Fruit fly (Drosophila melanogaster): ENCODE data around the gene CG43376.

CG43376 gene

DNA sequence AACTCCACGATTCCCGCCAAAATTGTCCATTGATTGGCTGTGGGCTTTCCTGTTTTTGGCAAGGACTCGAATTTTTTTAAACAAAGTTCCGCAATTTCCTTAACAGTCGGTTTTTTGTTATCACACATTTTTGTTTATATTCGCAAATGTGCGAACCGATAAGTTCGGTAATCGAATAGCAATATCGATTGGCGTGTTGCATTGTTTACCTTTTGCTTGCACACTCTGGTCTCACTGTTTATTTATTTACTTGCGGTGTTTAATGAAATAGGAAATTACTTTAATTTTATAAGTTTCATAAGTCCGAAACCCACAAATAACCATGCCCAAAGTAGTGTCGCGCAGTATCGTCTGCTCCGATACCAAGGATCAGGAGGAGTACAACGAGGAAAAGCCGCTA is 37.5 kb downstream of the CG43376 start, which contains the start of the genes Adat1 and CG16865 (continued):
- TF ChIP-seq CG12071 (GFP tag; optimal IDR thresholded peaks at IDR 0.05) = no peak
- no peak for TF ChIP-seq CrebB (tag; optimal IDR thresholded peaks at IDR 0.05)
- TF ChIP-seq lab (GFP tag; optimal IDR thresholded peaks at IDR 0.05) = no peak
- no peak for TF ChIP-seq D19B (GFP tag; optimal IDR thresholded peaks at IDR 0.05)
- TF ChIP-seq Med (GFP tag) = peak; percentile 67
- TF ChIP-seq Dp (GFP tag; optimal IDR thresholded peaks at IDR 0.05) = peak; percentile 32
- TF ChIP-seq unpg (GFP tag; optimal IDR thresholded peaks at IDR 0.05) = no peak
- peak; percentile 54; the same call in 2 of the 3 replicates for TF ChIP-seq CG16813 (GFP tag; IDR thresholded peaks at IDR 0.05; ENCODE audit: partially characterized antibody)
- 0 out of 3 replicates have a peak, but pooled peaks have one; percentile 10 for TF ChIP-seq vnd (GFP tag; IDR thresholded peaks at IDR 0.05; ENCODE audit: partially characterized antibody)
- TF ChIP-seq schlank (tag; optimal IDR thresholded peaks at IDR 0.05) = no peak
- TF ChIP-seq chinmo (GFP tag; IDR thresholded peaks at IDR 0.05; ENCODE audit: partially characterized antibody) = 0 out of 4 replicates have a peak, but pooled peaks have one; percentile 66
- TF ChIP-seq CG4617 (GFP tag; optimal IDR thresholded peaks at IDR 0.05; ENCODE audit: borderline replicate concordance) = peak; percentile 74
- no peak for TF ChIP-seq CG18619 (GFP tag; optimal IDR thresholded peaks at IDR 0.05)
- TF ChIP-seq ems (GFP tag; optimal IDR thresholded peaks at IDR 0.05) = no peak
- no peak for TF ChIP-seq CG10209 (GFP tag; optimal IDR thresholded peaks at IDR 0.05)
- no peak for TF ChIP-seq CG8359 (GFP tag; optimal IDR thresholded peaks at IDR 0.05; ENCODE audit: borderline replicate concordance)
- peak; percentile 59 for TF ChIP-seq CG2116 (GFP tag; optimal IDR thresholded peaks at IDR 0.05)
- no peak for TF ChIP-seq CG11696 (GFP tag; IDR thresholded peaks at IDR 0.05)
- TF ChIP-seq CG17829 (tag; optimal IDR thresholded peaks at IDR 0.05) = peak; percentile 5
- peak; percentile 61 for TF ChIP-seq hbn (GFP tag; IDR thresholded peaks at IDR 0.05; ENCODE audit: partially characterized antibody)
- TF ChIP-seq Sry-δ (GFP tag; optimal IDR thresholded peaks at IDR 0.05) = peak; percentile 43
- no peak for TF ChIP-seq ftz-f1 (GFP tag; optimal IDR thresholded peaks at IDR 0.05)
- no peak for TF ChIP-seq CG33557 (GFP tag; optimal IDR thresholded peaks at IDR 0.05)
- peak; percentile 76 for TF ChIP-seq CG9797 (GFP tag; optimal IDR thresholded peaks at IDR 0.05)
- peak; percentile 12; the same call in 1 of the 2 replicates for TF ChIP-seq inv (GFP tag; IDR thresholded peaks at IDR 0.05; ENCODE audit: partially characterized antibody)
- TF ChIP-seq CG14050 (GFP tag; IDR thresholded peaks at IDR 0.05) = no peak
- TF ChIP-seq prd (optimal IDR thresholded peaks at IDR 0.05) = no peak
- no peak for TF ChIP-seq prd (GFP tag; IDR thresholded peaks at IDR 0.05)
- no peak for TF ChIP-seq CG17912 (GFP tag; optimal IDR thresholded peaks at IDR 0.05)
- TF ChIP-seq CG13624 (GFP tag; optimal IDR thresholded peaks at IDR 0.05) = peak; percentile 12
- peak; percentile 36; the same call in 1 of the 2 replicates for TF ChIP-seq tna (GFP tag; IDR thresholded peaks at IDR 0.05; ENCODE audit: partially characterized antibody)
- no peak for TF ChIP-seq CG11723 (GFP tag; optimal IDR thresholded peaks at IDR 0.05)
- no peak for TF ChIP-seq CG7556 (GFP tag; optimal IDR thresholded peaks at IDR 0.05)
- TF ChIP-seq CG15514 (GFP tag; optimal IDR thresholded peaks at IDR 0.05) = peak; percentile 58
- 0 out of 3 replicates have a peak, but pooled peaks have one; percentile 15 for TF ChIP-seq knrl (GFP tag; IDR thresholded peaks at IDR 0.05; ENCODE audit: partially characterized antibody)
- peak; percentile 47 for TF ChIP-seq CG12659 (GFP tag; optimal IDR thresholded peaks at IDR 0.05)
- TF ChIP-seq CG13894 (tag; optimal IDR thresholded peaks at IDR 0.05) = no peak
- peak; percentile 23 for TF ChIP-seq CG10267 (tag; optimal IDR thresholded peaks at IDR 0.05)
- TF ChIP-seq CG17186 (GFP tag; optimal IDR thresholded peaks at IDR 0.05) = peak; percentile 26
- TF ChIP-seq CG15696 (tag; optimal IDR thresholded peaks at IDR 0.05) = peak; percentile 21
- TF ChIP-seq Mes4 (GFP tag; optimal IDR thresholded peaks at IDR 0.05) = no peak
- 0 out of 3 replicates have a peak, but pooled peaks have one; percentile 28 for TF ChIP-seq Doc3 (GFP tag; IDR thresholded peaks at IDR 0.05; ENCODE audit: partially characterized antibody)
- TF ChIP-seq da (GFP tag; optimal IDR thresholded peaks at IDR 0.05) = no peak
- peak; percentile 80 for TF ChIP-seq Dref (GFP tag; IDR thresholded peaks at IDR 0.05)
- no peak for TF ChIP-seq Bdp1 (GFP tag; optimal IDR thresholded peaks at IDR 0.05)
- TF ChIP-seq bowl (GFP tag; IDR thresholded peaks at IDR 0.05) = no peak
- peak; percentile 87 for TF ChIP-seq stwl (tag; optimal IDR thresholded peaks at IDR 0.05)
- TF ChIP-seq CG4820 (GFP tag; optimal IDR thresholded peaks at IDR 0.05) = no peak
- TF ChIP-seq MESR4 (GFP tag; optimal IDR thresholded peaks at IDR 0.05) = peak; percentile 46

Data from whole organism, embryonic.